Worm (Caenorhabditis elegans) whole organism, midembryonic: ENCODE results near the gene F38E9.4.

Experiments used
- T22C8.4 ChIP-seq: fragments of 200-800 bp; sonication (Bioruptor generic); IDR thresholded peaks from 2 replicates; pipeline ENCODE4 v1.3.6; 2022; ENCODE audit warnings: missing genetic modification characterization, missing compliant biosample characterization
- cog-1 ChIP-seq: sonication (generic microtip); optimal IDR thresholded peaks from 2 replicates; lab custom pipeline; 2016; ENCODE audit warnings: missing genetic modification characterization, missing compliant biosample characterization
- flt-1 ChIP-seq: fragments of 200-800 bp; sonication (Bioruptor generic); IDR thresholded peaks from 2 replicates; pipeline ENCODE4 v1.3.6; 2022; ENCODE audit warnings: missing genetic modification characterization, missing compliant biosample characterization
- klf-2 ChIP-seq: fragments of 200-800 bp; sonication (Bioruptor generic); conservative IDR thresholded peaks from 2 replicates; pipeline ENCODE4 v1.3.6; 2022; ENCODE audit warnings: missing genetic modification reagents, missing genetic modification characterization, missing compliant biosample characterization
- med-1 ChIP-seq: sonication (generic microtip); optimal IDR thresholded peaks from 2 replicates; lab custom pipeline; 2017; ENCODE audit warnings: missing genetic modification characterization, mild to moderate bottlenecking, missing compliant biosample characterization, antibody characterized with exemption, missing genetic modification reagents; ENCODE audit not compliant: insufficient read depth
- ref-1 ChIP-seq: fragments of 200-800 bp; sonication (Bioruptor generic); conservative IDR thresholded peaks from 2 replicates; pipeline ENCODE4 v1.3.6; 2022; ENCODE audit warnings: missing genetic modification reagents, missing genetic modification characterization, missing compliant biosample characterization
- tab-1 ChIP-seq: fragments of 200-800 bp; sonication (Bioruptor generic); IDR thresholded peaks from 2 replicates; pipeline ENCODE4 v1.3.6; 2022; ENCODE audit warnings: missing genetic modification characterization, missing compliant biosample characterization
- ztf-23 ChIP-seq: fragments of 200-800 bp; sonication (Bioruptor generic); IDR thresholded peaks from 2 replicates; pipeline ENCODE4 v1.3.6; 2022; ENCODE audit warnings: missing genetic modification reagents, missing genetic modification characterization, missing compliant biosample characterization
- ztf-29 ChIP-seq: fragments of 200-800 bp; sonication (Bioruptor generic); IDR thresholded peaks from 2 replicates; pipeline ENCODE4 v1.3.6; 2022; ENCODE audit warnings: missing genetic modification reagents, missing genetic modification characterization, missing compliant biosample characterization

Gene F38E9.4

DNA sequence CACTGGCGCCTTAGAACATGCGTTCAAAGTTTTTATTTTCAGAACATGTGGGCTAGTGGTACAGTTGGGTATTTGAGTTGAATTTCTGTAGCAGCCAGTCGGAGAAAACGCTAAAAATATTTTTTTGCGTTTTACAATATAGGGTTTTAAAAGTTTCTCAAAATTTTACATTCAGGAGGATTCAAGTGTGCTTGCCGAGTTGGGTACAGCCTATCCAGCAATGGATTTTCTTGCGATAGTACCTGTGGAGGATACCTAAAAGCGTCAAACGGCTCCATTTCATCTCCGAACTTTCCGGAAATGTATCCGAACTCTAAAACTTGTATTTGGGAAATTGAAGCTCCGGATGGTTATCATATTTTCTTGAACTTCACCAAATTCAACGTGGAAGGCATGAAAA lies 14.4 kb downstream of the F38E9.4 start:
- TF ChIP-seq flt-1 (GFP tag; lab: Robert Waterston, UW), result no peak
- TF ChIP-seq ref-1 (GFP tag; lab: Robert Waterston, UW), result no peak
- TF ChIP-seq klf-2 (GFP tag; lab: Robert Waterston, UW), result no peak
- no peak for TF ChIP-seq ztf-23 (GFP tag; lab: Robert Waterston, UW)
- no peak for TF ChIP-seq med-1 (GFP tag; lab: Kevin White, UChicago)
- no peak for TF ChIP-seq ztf-29 (GFP tag; lab: Robert Waterston, UW)
- no peak for TF ChIP-seq tab-1
- TF ChIP-seq cog-1 (tag; lab: Kevin White, UChicago), result no peak
- TF ChIP-seq T22C8.4 (GFP tag; lab: Robert Waterston, UW), result no peak

DNA sequence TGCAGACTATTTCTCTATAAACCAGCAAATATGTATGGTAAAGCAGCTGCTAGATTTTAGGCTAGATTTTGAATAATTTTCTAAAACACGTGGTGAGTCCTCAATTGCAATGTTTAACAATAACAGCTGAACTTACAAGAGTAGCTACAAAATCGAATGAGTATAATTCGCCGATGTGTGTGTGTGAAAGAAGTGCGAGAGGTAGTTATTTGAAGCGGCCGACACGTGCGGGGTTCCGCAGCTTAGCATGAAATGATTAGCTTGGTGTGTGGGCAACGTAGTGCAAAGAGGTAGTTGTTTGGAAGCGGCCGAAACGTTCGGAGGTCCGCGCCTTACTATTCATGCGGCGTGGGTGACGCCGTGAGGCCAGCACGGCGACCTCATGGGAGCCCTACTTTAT lies 17.1 kb downstream of the F38E9.4 start:
- TF ChIP-seq med-1 (GFP tag; lab: Kevin White, UChicago) (no peak), ref-1 (GFP tag; lab: Robert Waterston, UW) (no peak), tab-1 (no peak), ztf-23 (GFP tag; lab: Robert Waterston, UW) (no peak), ztf-29 (GFP tag; lab: Robert Waterston, UW) (no peak), flt-1 (GFP tag; lab: Robert Waterston, UW) (no peak), klf-2 (GFP tag; lab: Robert Waterston, UW) (no peak), T22C8.4 (GFP tag; lab: Robert Waterston, UW) (no peak), cog-1 (tag; lab: Kevin White, UChicago) (no peak)

DNA sequence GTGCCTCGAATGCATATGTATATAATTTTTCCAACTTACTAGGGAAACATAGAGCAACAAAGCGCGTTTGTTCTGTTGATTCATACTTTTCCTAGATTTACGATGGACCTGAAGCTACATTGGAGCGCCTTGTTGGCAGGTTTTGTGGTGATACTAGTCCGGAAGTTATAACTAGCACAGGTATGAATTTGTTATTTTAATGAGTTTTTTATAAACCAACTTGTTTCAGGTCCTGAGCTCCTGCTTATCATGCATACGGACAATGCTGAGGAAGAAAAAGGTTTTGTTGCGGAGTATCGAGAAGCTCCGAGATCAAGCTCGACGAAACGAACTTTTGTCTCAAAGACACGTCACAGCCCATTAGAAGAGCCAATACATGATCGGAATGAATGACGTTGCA lies 19.0 kb downstream of the F38E9.4 start, which contains the start of gene F38E9.1:
F38E9.1 (plus strand) TSS at position 301 of the 400 bp plus-strand sequence.
- TF ChIP-seq klf-2 (GFP tag; lab: Robert Waterston, UW), result no peak
- no peak for TF ChIP-seq flt-1 (GFP tag; lab: Robert Waterston, UW)
- TF ChIP-seq cog-1 (tag; lab: Kevin White, UChicago), result no peak
- no peak for TF ChIP-seq ztf-29 (GFP tag; lab: Robert Waterston, UW)
- no peak for TF ChIP-seq med-1 (GFP tag; lab: Kevin White, UChicago)
- no peak for TF ChIP-seq T22C8.4 (GFP tag; lab: Robert Waterston, UW)
- TF ChIP-seq tab-1, result no peak
- no peak for TF ChIP-seq ref-1 (GFP tag; lab: Robert Waterston, UW)
- no peak for TF ChIP-seq ztf-23 (GFP tag; lab: Robert Waterston, UW)

DNA sequence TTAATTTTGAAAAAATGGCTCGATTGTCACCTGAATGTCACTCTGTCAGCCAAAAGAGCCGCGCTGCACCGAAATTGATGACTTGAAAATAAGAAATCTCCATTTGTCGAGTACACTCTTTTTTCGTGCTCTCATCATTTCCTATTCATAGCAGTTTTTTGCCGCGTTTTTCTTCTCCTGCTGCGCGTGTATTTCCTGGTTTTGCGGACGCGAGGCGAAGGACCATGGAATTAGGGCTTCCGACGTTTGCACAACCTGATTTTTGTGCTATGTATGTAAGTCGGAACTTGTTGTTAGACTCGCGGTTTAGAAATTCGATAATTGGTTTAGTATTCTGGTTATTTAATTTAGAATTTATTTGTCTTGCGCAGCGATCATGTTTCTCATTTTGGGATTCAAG lies 28.5 kb downstream of the F38E9.4 start:
- no peak for TF ChIP-seq med-1 (GFP tag; lab: Kevin White, UChicago)
- TF ChIP-seq cog-1 (tag; lab: Kevin White, UChicago), result no peak
- TF ChIP-seq T22C8.4 (GFP tag; lab: Robert Waterston, UW), result no peak
- no peak for TF ChIP-seq tab-1
- TF ChIP-seq flt-1 (GFP tag; lab: Robert Waterston, UW), result no peak
- TF ChIP-seq ref-1 (GFP tag; lab: Robert Waterston, UW), result no peak
- no peak for TF ChIP-seq klf-2 (GFP tag; lab: Robert Waterston, UW)
- TF ChIP-seq ztf-29 (GFP tag; lab: Robert Waterston, UW), result no peak
- TF ChIP-seq ztf-23 (GFP tag; lab: Robert Waterston, UW), result no peak

DNA sequence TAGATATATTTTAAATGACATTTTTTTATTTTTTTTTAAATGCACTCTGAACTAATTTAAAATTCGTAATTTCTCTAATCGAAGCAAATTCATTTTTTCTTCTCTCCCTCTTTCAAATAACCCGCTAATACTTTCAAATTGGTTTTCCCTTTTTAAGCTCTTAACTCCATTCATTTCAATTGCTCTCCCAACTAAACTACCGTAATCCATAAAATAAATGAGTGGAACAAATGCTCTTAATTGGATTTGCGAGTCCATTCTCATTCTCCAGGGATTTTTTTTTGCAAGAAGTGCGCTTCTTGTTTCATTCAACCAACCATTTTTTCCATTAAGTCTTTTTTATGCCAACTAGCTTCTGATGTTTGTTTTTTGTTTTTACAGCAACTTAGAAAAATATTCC lies 29.3 kb downstream of the F38E9.4 start:
- TF ChIP-seq klf-2 (GFP tag; lab: Robert Waterston, UW) (no peak), tab-1 (no peak), flt-1 (GFP tag; lab: Robert Waterston, UW) (no peak), ref-1 (GFP tag; lab: Robert Waterston, UW) (no peak), med-1 (GFP tag; lab: Kevin White, UChicago) (no peak), cog-1 (tag; lab: Kevin White, UChicago) (no peak), ztf-23 (GFP tag; lab: Robert Waterston, UW) (no peak), T22C8.4 (GFP tag; lab: Robert Waterston, UW) (no peak), ztf-29 (GFP tag; lab: Robert Waterston, UW) (no peak)

DNA sequence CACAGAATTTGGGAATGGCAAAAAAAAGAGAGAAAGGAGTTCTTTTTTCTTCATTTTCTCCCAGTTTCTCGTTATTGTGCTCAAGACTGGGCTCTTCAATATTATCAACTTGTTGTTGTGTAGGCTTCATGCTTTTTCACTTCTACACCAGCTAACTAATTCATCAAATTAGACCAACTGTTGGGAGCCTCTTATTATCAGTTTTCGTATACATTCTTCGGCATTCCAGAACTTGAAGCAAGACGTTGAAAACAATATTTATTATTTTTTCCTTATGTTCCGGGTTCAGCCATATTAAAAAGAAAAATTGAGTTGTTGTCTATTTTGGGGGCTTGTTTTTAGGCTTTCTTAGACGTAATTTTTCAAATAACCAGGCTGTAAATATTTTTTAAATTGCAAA lies 31.2 kb downstream of the F38E9.4 start:
- no peak for TF ChIP-seq klf-2 (GFP tag; lab: Robert Waterston, UW)
- no peak for TF ChIP-seq ztf-29 (GFP tag; lab: Robert Waterston, UW)
- no peak for TF ChIP-seq tab-1
- TF ChIP-seq flt-1 (GFP tag; lab: Robert Waterston, UW), result no peak
- no peak for TF ChIP-seq T22C8.4 (GFP tag; lab: Robert Waterston, UW)
- TF ChIP-seq med-1 (GFP tag; lab: Kevin White, UChicago), result no peak
- no peak for TF ChIP-seq ztf-23 (GFP tag; lab: Robert Waterston, UW)
- TF ChIP-seq cog-1 (tag; lab: Kevin White, UChicago), result no peak
- TF ChIP-seq ref-1 (GFP tag; lab: Robert Waterston, UW), result no peak

DNA sequence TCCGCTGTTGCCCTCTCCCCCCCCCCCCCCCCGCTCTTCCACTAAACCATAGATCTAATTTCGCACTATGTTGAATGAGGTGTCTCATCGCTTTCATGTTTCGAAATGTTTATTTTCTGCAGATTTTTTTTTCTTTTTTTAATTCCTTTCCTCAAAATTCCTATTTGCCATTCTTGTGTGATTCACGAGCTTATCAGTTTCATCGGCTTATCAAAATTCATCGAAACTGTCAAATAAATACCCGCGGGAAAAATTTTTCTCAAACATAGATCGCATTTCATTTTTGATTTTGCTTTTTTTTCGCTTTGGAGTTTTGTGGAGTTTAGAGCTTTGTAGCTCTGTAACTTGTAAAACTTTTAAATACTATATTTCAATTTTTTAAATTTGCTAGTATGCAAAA lies 32.3 kb downstream of the F38E9.4 start:
- TF ChIP-seq ztf-23 (GFP tag; lab: Robert Waterston, UW), result no peak

DNA sequence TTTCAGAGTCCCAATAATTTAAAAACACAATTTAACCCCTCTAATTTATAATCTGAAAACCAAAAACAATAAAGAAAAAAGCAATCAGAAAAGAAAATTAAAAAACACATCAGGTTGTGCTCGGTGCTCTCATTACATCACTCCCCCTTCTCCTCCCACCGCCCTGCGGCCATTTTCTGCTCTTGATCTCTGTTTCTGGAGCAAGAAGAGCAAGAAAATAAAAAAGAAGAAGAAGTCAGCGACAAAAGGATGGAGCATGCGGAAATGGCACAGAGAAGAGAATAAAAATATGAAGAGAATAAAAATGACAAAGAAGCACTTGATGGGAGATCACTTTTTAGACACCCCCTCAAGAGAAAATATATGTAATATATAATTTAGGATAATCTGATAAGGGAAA lies 32.9 kb downstream of the F38E9.4 start:
- no peak for TF ChIP-seq klf-2 (GFP tag; lab: Robert Waterston, UW)
- no peak for TF ChIP-seq flt-1 (GFP tag; lab: Robert Waterston, UW)
- TF ChIP-seq ztf-29 (GFP tag; lab: Robert Waterston, UW), result no peak
- TF ChIP-seq med-1 (GFP tag; lab: Kevin White, UChicago), result no peak
- TF ChIP-seq ztf-23 (GFP tag; lab: Robert Waterston, UW), result no peak
- no peak for TF ChIP-seq tab-1
- TF ChIP-seq cog-1 (tag; lab: Kevin White, UChicago), result no peak
- TF ChIP-seq T22C8.4 (GFP tag; lab: Robert Waterston, UW), result no peak
- TF ChIP-seq ref-1 (GFP tag; lab: Robert Waterston, UW), result no peak

DNA sequence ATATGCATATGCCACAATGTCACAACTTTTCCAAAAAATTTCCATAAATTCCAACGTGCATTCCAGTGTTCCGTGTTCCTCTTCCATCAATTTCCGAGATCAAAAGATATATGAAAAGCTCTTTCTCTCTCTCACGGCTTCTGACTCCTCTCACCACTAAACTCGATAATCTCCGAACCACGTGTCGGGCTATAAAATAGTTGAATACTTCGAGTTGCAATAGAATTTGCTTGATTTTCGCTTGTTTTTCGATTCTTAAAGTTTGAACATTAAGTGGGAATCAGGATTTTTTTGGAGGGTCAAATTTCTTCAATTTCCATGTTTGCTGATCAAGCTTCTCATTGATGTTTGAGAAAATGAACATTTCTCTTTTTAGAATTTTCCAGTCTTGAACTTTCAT lies 33.6 kb downstream of the F38E9.4 start:
- TF ChIP-seq T22C8.4 (GFP tag; lab: Robert Waterston, UW) (no peak), flt-1 (GFP tag; lab: Robert Waterston, UW) (no peak), ref-1 (GFP tag; lab: Robert Waterston, UW) (no peak), tab-1 (no peak), ztf-23 (GFP tag; lab: Robert Waterston, UW) (no peak), ztf-29 (GFP tag; lab: Robert Waterston, UW) (no peak), cog-1 (tag; lab: Kevin White, UChicago) (no peak), med-1 (GFP tag; lab: Kevin White, UChicago) (no peak), klf-2 (GFP tag; lab: Robert Waterston, UW) (no peak)
